Worm (Caenorhabditis elegans) whole organism, L3 larva: Measurements from ENCODE around the gene T06C12.12.
A peak's percentile ranks its signal among the peaks of the same experiment; 100 is the strongest.

Source experiments
- R02D3.7 ChIP-seq: fragments of 150-350 bp; optimal IDR thresholded peaks from 2 replicates; lab custom pipeline; 2014; ENCODE audit warnings: missing biosample characterization, missing genetic modification characterization
- ZK546.5 ChIP-seq: sonication (generic microtip); optimal IDR thresholded peaks from 2 replicates; lab custom pipeline; 2017; ENCODE audit warnings: missing biosample characterization, missing genetic modification characterization
- aly-2 ChIP-seq: fragments of 150-350 bp; optimal IDR thresholded peaks from 2 replicates; lab custom pipeline; 2014; ENCODE audit warnings: missing biosample characterization, missing genetic modification characterization
- ama-1 ChIP-seq: fragments of 150-350 bp; optimal IDR thresholded peaks from 2 replicates; lab custom pipeline; 2018
- ceh-16 ChIP-seq: sonication (generic microtip); optimal IDR thresholded peaks from 2 replicates; lab custom pipeline; 2017; ENCODE audit warnings: missing biosample characterization, missing genetic modification characterization
- ceh-28 ChIP-seq: fragments of 150-350 bp; optimal IDR thresholded peaks from 2 replicates; lab custom pipeline; 2014; ENCODE audit warnings: missing biosample characterization, missing genetic modification reagents, missing genetic modification characterization
- ceh-82 ChIP-seq: fragments of 150-350 bp; optimal IDR thresholded peaks from 2 replicates; lab custom pipeline; 2014; ENCODE audit warnings: missing biosample characterization, missing genetic modification characterization
- daf-12 ChIP-seq: fragments of 150-350 bp; optimal IDR thresholded peaks from 2 replicates; lab custom pipeline; 2014; ENCODE audit warnings: missing biosample characterization, missing genetic modification reagents, missing genetic modification characterization
- egl-27 ChIP-seq: sonication (generic microtip); optimal IDR thresholded peaks from 4 replicates; lab custom pipeline; 2017; ENCODE audit warnings: missing biosample characterization, missing genetic modification reagents, missing genetic modification characterization
- egl-5 ChIP-seq: fragments of 150-350 bp; optimal IDR thresholded peaks from 2 replicates; lab custom pipeline; 2017; ENCODE audit warnings: missing biosample characterization, missing genetic modification reagents, missing genetic modification characterization, inconsistent platforms
- elt-1 ChIP-seq: fragments of 150-350 bp; optimal IDR thresholded peaks from 2 replicates; lab custom pipeline; 2014; ENCODE audit warnings: missing biosample characterization, missing genetic modification characterization
- elt-2 ChIP-seq: sonication (generic microtip); optimal IDR thresholded peaks from 2 replicates; lab custom pipeline; 2016; ENCODE audit warnings: missing genetic modification reagents, mild to moderate bottlenecking, missing genetic modification characterization, missing compliant biosample characterization
- elt-3 ChIP-seq, 3 experiments: fragments of 150-350 bp in 1 of 3; sonication (generic microtip) in 2 of 3; optimal IDR thresholded peaks; 2 replicates in 2 of 3; 4 replicates in 1 of 3; lab custom pipeline; 2014 to 2017; ENCODE audit warnings: missing biosample characterization in 3 of 3, missing genetic modification characterization in 3 of 3
- eor-1 ChIP-seq, 2 experiments: fragments of 150-350 bp; optimal IDR thresholded peaks; 2 replicates each; lab custom pipeline; 2014 to 2018; ENCODE audit warnings: missing biosample characterization in 2 of 2, missing genetic modification characterization in 2 of 2
- fkh-10 ChIP-seq: sonication (generic microtip); optimal IDR thresholded peaks from 2 replicates; lab custom pipeline; 2017; ENCODE audit warnings: missing biosample characterization, missing genetic modification reagents, missing genetic modification characterization
- fos-1 ChIP-seq: fragments of 150-350 bp; optimal IDR thresholded peaks from 2 replicates; lab custom pipeline; 2014; ENCODE audit warnings: missing biosample characterization, missing genetic modification characterization
- hmg-11 ChIP-seq: sonication (generic microtip); optimal IDR thresholded peaks from 2 replicates; lab custom pipeline; 2016; ENCODE audit warnings: missing genetic modification characterization, missing compliant biosample characterization
- jun-1 ChIP-seq: fragments of 150-350 bp; optimal IDR thresholded peaks from 2 replicates; lab custom pipeline; 2014; ENCODE audit warnings: missing biosample characterization, missing genetic modification reagents, missing genetic modification characterization
- lin-15B ChIP-seq: fragments of 150-350 bp; optimal IDR thresholded peaks from 2 replicates; lab custom pipeline; 2014; ENCODE audit warnings: missing biosample characterization, missing genetic modification characterization
- lin-39 ChIP-seq: fragments of 150-350 bp; optimal IDR thresholded peaks from 2 replicates; lab custom pipeline; 2018; ENCODE audit warnings: missing biosample characterization, missing genetic modification reagents, missing genetic modification characterization
- lsy-12 ChIP-seq: sonication (generic microtip); optimal IDR thresholded peaks from 2 replicates; lab custom pipeline; 2016; ENCODE audit warnings: mild to moderate bottlenecking, missing genetic modification characterization, missing compliant biosample characterization
- mml-1 ChIP-seq: fragments of 150-350 bp; sonication (generic microtip); optimal IDR thresholded peaks from 3 replicates; lab custom pipeline; 2014; ENCODE audit warnings: missing biosample characterization, missing genetic modification characterization
- nhr-11 ChIP-seq: fragments of 150-350 bp; optimal IDR thresholded peaks from 2 replicates; lab custom pipeline; 2014; ENCODE audit warnings: missing biosample characterization, missing genetic modification characterization
- nhr-12 ChIP-seq: fragments of 150-350 bp; optimal IDR thresholded peaks from 2 replicates; lab custom pipeline; 2014; ENCODE audit warnings: missing biosample characterization, missing genetic modification characterization
- nhr-23 ChIP-seq: fragments of 150-350 bp; optimal IDR thresholded peaks from 2 replicates; lab custom pipeline; 2014; ENCODE audit warnings: missing biosample characterization, missing genetic modification reagents, missing genetic modification characterization
- nhr-237 ChIP-seq: fragments of 150-350 bp; optimal IDR thresholded peaks from 2 replicates; lab custom pipeline; 2014; ENCODE audit warnings: missing biosample characterization, missing genetic modification characterization
- nhr-25 ChIP-seq: sonication (generic microtip); optimal IDR thresholded peaks from 2 replicates; lab custom pipeline; 2017; ENCODE audit warnings: missing biosample characterization, missing genetic modification characterization
- nhr-28 ChIP-seq: fragments of 150-350 bp; optimal IDR thresholded peaks from 2 replicates; lab custom pipeline; 2014; ENCODE audit warnings: missing biosample characterization, missing genetic modification characterization
- nhr-43 ChIP-seq: sonication (generic microtip); optimal IDR thresholded peaks from 2 replicates; lab custom pipeline; 2016; ENCODE audit warnings: mild to moderate bottlenecking, missing genetic modification characterization, missing compliant biosample characterization; ENCODE audit not compliant: poor library complexity, severe bottlenecking
- nhr-67 ChIP-seq: fragments of 150-350 bp; optimal IDR thresholded peaks from 2 replicates; lab custom pipeline; 2014; ENCODE audit warnings: missing biosample characterization, missing genetic modification characterization
- nhr-76 ChIP-seq: fragments of 150-350 bp; sonication (generic microtip); optimal IDR thresholded peaks from 5 replicates; lab custom pipeline; 2014; ENCODE audit warnings: missing biosample characterization, missing genetic modification characterization
- nhr-77 ChIP-seq: fragments of 150-350 bp; optimal IDR thresholded peaks from 2 replicates; lab custom pipeline; 2014; ENCODE audit warnings: missing biosample characterization, missing genetic modification characterization
- pha-4 ChIP-seq: fragments of 150-350 bp; optimal IDR thresholded peaks from 2 replicates; lab custom pipeline; 2014; ENCODE audit warnings: missing biosample characterization, missing genetic modification reagents, missing genetic modification characterization
- pqm-1 ChIP-seq: fragments of 150-350 bp; optimal IDR thresholded peaks from 2 replicates; lab custom pipeline; 2017; ENCODE audit warnings: missing biosample characterization, missing genetic modification characterization, inconsistent platforms
- sea-2 ChIP-seq: fragments of 150-350 bp; sonication (generic microtip); optimal IDR thresholded peaks from 4 replicates; lab custom pipeline; 2014; ENCODE audit warnings: missing biosample characterization, missing genetic modification reagents, missing genetic modification characterization
- skn-1 ChIP-seq: fragments of 150-350 bp; optimal IDR thresholded peaks from 2 replicates; lab custom pipeline; 2014; ENCODE audit warnings: missing biosample characterization, missing genetic modification characterization
- snpc-4 ChIP-seq: fragments of 150-350 bp; optimal IDR thresholded peaks from 2 replicates; lab custom pipeline; 2014; ENCODE audit warnings: missing biosample characterization, missing genetic modification characterization
- tbx-2 ChIP-seq: sonication (generic microtip); optimal IDR thresholded peaks from 2 replicates; lab custom pipeline; 2016; ENCODE audit warnings: mild to moderate bottlenecking, missing genetic modification characterization, missing compliant biosample characterization
- unc-39 ChIP-seq: sonication (generic microtip); optimal IDR thresholded peaks from 4 replicates; lab custom pipeline; 2017; ENCODE audit warnings: missing biosample characterization, missing genetic modification characterization
- unc-62 ChIP-seq: fragments of 150-350 bp; sonication (generic microtip); optimal IDR thresholded peaks from 4 replicates; lab custom pipeline; 2014; ENCODE audit warnings: missing biosample characterization, missing genetic modification reagents, missing genetic modification characterization
- zag-1 ChIP-seq: fragments of 150-350 bp; optimal IDR thresholded peaks from 2 replicates; lab custom pipeline; 2014; ENCODE audit warnings: missing biosample characterization, missing genetic modification characterization
- ztf-11 ChIP-seq: fragments of 150-350 bp; optimal IDR thresholded peaks from 2 replicates; lab custom pipeline; 2014; ENCODE audit warnings: missing biosample characterization, missing genetic modification characterization
- ztf-4 ChIP-seq: fragments of 150-350 bp; optimal IDR thresholded peaks from 2 replicates; lab custom pipeline; 2014; ENCODE audit warnings: missing biosample characterization, missing genetic modification characterization

The T06C12.12 gene

ce11 chrV:15867373-15867772 is 24.5 kb upstream of the T06C12.12 start, which contains the start of gene fbxa-197:
TSS of gene fbxa-197 (plus strand) at chrV:15867673.
- TF ChIP-seq zag-1 (tag; lab: Kevin White, UChicago) = no peak
- TF ChIP-seq ceh-82 (tag; lab: Kevin White, UChicago) = no peak
- TF ChIP-seq lin-15B (tag; lab: Kevin White, UChicago) = no peak
- TF ChIP-seq nhr-67 (tag; lab: Kevin White, UChicago) = no peak
- no peak for TF ChIP-seq pha-4
- TF ChIP-seq hmg-11 = no peak
- TF ChIP-seq daf-12 (tag; lab: Kevin White, UChicago) = no peak
- TF ChIP-seq nhr-28 = no peak
- TF ChIP-seq nhr-43 (tag; lab: Kevin White, UChicago) = no peak
- no peak for TF ChIP-seq unc-39 (tag; lab: Kevin White, UChicago)

ce11 chrV:15870356-15870755 is 21.5 kb upstream of the T06C12.12 start, which contains the start of gene str-57:
TSS of gene str-57 (plus strand) at chrV:15870656.
- TF ChIP-seq snpc-4 (tag; lab: Kevin White, UChicago) = no peak
- no peak for TF ChIP-seq ama-1 (lab: Kevin White, UChicago)
- no peak for TF ChIP-seq egl-27 (tag; lab: Kevin White, UChicago)
- no peak for TF ChIP-seq nhr-76
- TF ChIP-seq elt-2 (tag; lab: Kevin White, UChicago) = no peak
- no peak for TF ChIP-seq eor-1 (tag; optimal IDR thresholded peaks at IDR 0.05; lab: Kevin White, UChicago)
- no peak for TF ChIP-seq tbx-2
- no peak for TF ChIP-seq hmg-11
- TF ChIP-seq ceh-28 (tag; lab: Kevin White, UChicago) = no peak
- TF ChIP-seq unc-62 (GFP tag; lab: Kevin White, UChicago) = no peak
- no peak for TF ChIP-seq jun-1 (tag; lab: Kevin White, UChicago)
- no peak for TF ChIP-seq R02D3.7
- no peak for TF ChIP-seq pha-4
- no peak for TF ChIP-seq nhr-23 (tag; lab: Kevin White, UChicago)
- TF ChIP-seq sea-2 = no peak
- TF ChIP-seq nhr-237 (tag; lab: Kevin White, UChicago) = no peak
- no peak for TF ChIP-seq skn-1 (tag; lab: Kevin White, UChicago)
- no peak for TF ChIP-seq lin-15B (tag; lab: Kevin White, UChicago)
- no peak for TF ChIP-seq zag-1 (tag; lab: Kevin White, UChicago)
- no peak for TF ChIP-seq mml-1

- TF ChIP-seq jun-1 (tag; lab: Kevin White, UChicago) = no peak
- no peak for TF ChIP-seq lin-15B (tag; lab: Kevin White, UChicago)
- no peak for TF ChIP-seq unc-39 (tag; lab: Kevin White, UChicago)
These were observed 19.6 kb upstream of the T06C12.12 start, which contains the start of gene str-56 for ce11 chrV:15872273-15872672. TSS of gene str-56 (plus strand) at chrV:15872573.

ce11 chrV:15873762-15874161 is 18.1 kb upstream of the T06C12.12 start:
- TF ChIP-seq lin-15B (tag; lab: Kevin White, UChicago) (peak; percentile 36), egl-5 (no peak), lin-39 (tag; lab: Kevin White, UChicago) (peak; percentile 86), fkh-10 (GFP tag; lab: Kevin White, UChicago) (no peak), eor-1 (tag; optimal IDR thresholded peaks at IDR 0.05; lab: Kevin White, UChicago) (no peak), ceh-28 (tag; lab: Kevin White, UChicago) (no peak), nhr-76 (no peak), pha-4 (no peak), skn-1 (tag; lab: Kevin White, UChicago) (peak; percentile 74), elt-3 (tag; optimal IDR thresholded peaks at IDR 0.05; lab: Kevin White, UChicago) (peak in 1 of 3 experiments; percentile 67), nhr-11 (tag; lab: Kevin White, UChicago) (peak; percentile 18), nhr-25 (no peak), ztf-11 (tag; lab: Kevin White, UChicago) (no peak), egl-27 (tag; lab: Kevin White, UChicago) (no peak), nhr-67 (tag; lab: Kevin White, UChicago) (no peak), elt-2 (tag; lab: Kevin White, UChicago) (peak; percentile 69), ama-1 (lab: Kevin White, UChicago) (peak; percentile 34), snpc-4 (tag; lab: Kevin White, UChicago) (peak; percentile 35), elt-1 (tag; lab: Kevin White, UChicago) (no peak), ZK546.5 (tag; lab: Kevin White, UChicago) (no peak), unc-62 (GFP tag; lab: Kevin White, UChicago) (no peak), zag-1 (tag; lab: Kevin White, UChicago) (no peak), hmg-11 (no peak), lsy-12 (peak; percentile 66), sea-2 (no peak), R02D3.7 (peak; percentile 36), ceh-16 (tag; lab: Kevin White, UChicago) (peak; percentile 13), nhr-77 (tag; lab: Kevin White, UChicago) (peak; percentile 45), aly-2 (tag; lab: Kevin White, UChicago) (no peak), unc-39 (tag; lab: Kevin White, UChicago) (no peak), jun-1 (tag; lab: Kevin White, UChicago) (peak; percentile 52), daf-12 (tag; lab: Kevin White, UChicago) (no peak), nhr-237 (tag; lab: Kevin White, UChicago) (no peak), nhr-43 (tag; lab: Kevin White, UChicago) (peak; percentile 87), fos-1 (tag; lab: Kevin White, UChicago) (no peak), mml-1 (no peak), pqm-1 (tag; lab: Kevin White, UChicago) (peak; percentile 53), nhr-28 (no peak), ceh-82 (tag; lab: Kevin White, UChicago) (peak; percentile 66), ztf-4 (tag; lab: Kevin White, UChicago) (peak; percentile 36), nhr-12 (tag; lab: Kevin White, UChicago) (no peak)
